Worm (Caenorhabditis elegans) whole organism, young adult: ENCODE measurements around the gene C14A4.6.

Source experiments
- B0019.2 ChIP-seq: fragments of 200-800 bp; sonication (Bioruptor generic); conservative IDR thresholded peaks from 2 replicates; pipeline ENCODE4 v1.3.6; 2022; ENCODE audit warnings: missing genetic modification reagents, missing genetic modification characterization, missing compliant biosample characterization
- B0261.1 ChIP-seq: sonication (generic microtip); optimal IDR thresholded peaks from 2 replicates; lab custom pipeline; 2016; ENCODE audit warnings: mild to moderate bottlenecking, missing genetic modification characterization, moderate library complexity, missing compliant biosample characterization
- C17E4.6 ChIP-seq: fragments of 200-800 bp; sonication (Bioruptor generic); IDR thresholded peaks from 2 replicates; pipeline ENCODE4 v1.3.6; 2022; ENCODE audit warnings: missing genetic modification reagents, missing genetic modification characterization, missing compliant biosample characterization
- F10E7.11 ChIP-seq: sonication (generic microtip); optimal IDR thresholded peaks from 2 replicates; lab custom pipeline; 2017; ENCODE audit warnings: mild to moderate bottlenecking, missing genetic modification characterization, moderate library complexity, missing compliant biosample characterization
- F22D6.2 ChIP-seq: sonication (generic microtip); optimal IDR thresholded peaks from 2 replicates; lab custom pipeline; 2016; ENCODE audit warnings: mild to moderate bottlenecking, missing genetic modification characterization, missing compliant biosample characterization
- F23B12.7 ChIP-seq: sonication (generic microtip); optimal IDR thresholded peaks from 2 replicates; lab custom pipeline; 2017; ENCODE audit warnings: missing genetic modification characterization, mild to moderate bottlenecking, missing compliant biosample characterization, antibody characterized with exemption, moderate library complexity; ENCODE audit not compliant: insufficient read depth
- F57C9.4 ChIP-seq: sonication (generic microtip); optimal IDR thresholded peaks from 2 replicates; lab custom pipeline; 2017; ENCODE audit warnings: mild to moderate bottlenecking, missing genetic modification characterization, missing compliant biosample characterization
- K11D2.4 ChIP-seq: fragments of 200-800 bp; sonication (Bioruptor generic); IDR thresholded peaks from 2 replicates; pipeline ENCODE4 v1.3.6; 2022; ENCODE audit warnings: missing genetic modification reagents, missing genetic modification characterization, missing compliant biosample characterization
- Y53F4B.3 ChIP-seq: fragments of 200-800 bp; sonication (Bioruptor generic); IDR thresholded peaks from 2 replicates; pipeline ENCODE4 v1.3.6; 2022; ENCODE audit warnings: missing genetic modification reagents, missing genetic modification characterization, missing compliant biosample characterization
- Y53G8AR.9 ChIP-seq: fragments of 200-800 bp; sonication (Bioruptor generic); conservative IDR thresholded peaks from 2 replicates; pipeline ENCODE4 v1.3.6; 2022; ENCODE audit warnings: missing genetic modification reagents, missing genetic modification characterization, missing compliant biosample characterization
- Y79H2A.3 ChIP-seq: fragments of 200-800 bp; sonication (Bioruptor generic); conservative IDR thresholded peaks from 2 replicates; pipeline ENCODE4 v1.3.6; 2022; ENCODE audit warnings: missing genetic modification reagents, missing genetic modification characterization, missing compliant biosample characterization
- ZK185.1 ChIP-seq: sonication (generic microtip); optimal IDR thresholded peaks from 2 replicates; lab custom pipeline; 2016; ENCODE audit warnings: mild to moderate bottlenecking, missing genetic modification characterization, missing compliant biosample characterization; ENCODE audit not compliant: poor library complexity, severe bottlenecking
- akir-1 ChIP-seq: fragments of 200-800 bp; sonication (Bioruptor generic); optimal IDR thresholded peaks from 2 replicates; lab custom pipeline; 2018; ENCODE audit warnings: mild to moderate bottlenecking, missing genetic modification characterization, moderate library complexity, missing compliant biosample characterization
- aptf-2 ChIP-seq: fragments of 200-800 bp; sonication (Bioruptor generic); conservative IDR thresholded peaks from 2 replicates; pipeline ENCODE4 v1.3.6; 2022; ENCODE audit warnings: missing genetic modification reagents, missing genetic modification characterization, missing compliant biosample characterization
- atf-7 ChIP-seq: sonication (generic microtip); optimal IDR thresholded peaks from 2 replicates; lab custom pipeline; 2017; ENCODE audit warnings: mild to moderate bottlenecking, missing genetic modification characterization, missing compliant biosample characterization
- athp-1 ChIP-seq: sonication (generic microtip); optimal IDR thresholded peaks from 2 replicates; lab custom pipeline; 2017; ENCODE audit warnings: mild to moderate bottlenecking, missing genetic modification characterization, missing compliant biosample characterization
- bed-2 ChIP-seq: fragments of 200-800 bp; sonication (Bioruptor generic); IDR thresholded peaks from 2 replicates; pipeline ENCODE4 v1.3.6; 2022; ENCODE audit warnings: missing genetic modification reagents, missing genetic modification characterization, missing compliant biosample characterization
- cebp-1 ChIP-seq, 2 experiments: fragments of 200-800 bp in 1 of 2; sonication (Bioruptor generic) in 1 of 2; sonication (generic microtip) in 1 of 2; IDR thresholded peaks in 1 of 2; optimal IDR thresholded peaks in 1 of 2; 2 replicates each; pipeline versions ENCODE4 v1.3.6 to Lab custom; 2017 to 2022; ENCODE audit warnings: missing compliant biosample characterization in 2 of 2, missing genetic modification characterization in 2 of 2, mild to moderate bottlenecking in 1 of 2, missing genetic modification reagents in 1 of 2, moderate library complexity in 1 of 2
- ceh-27 ChIP-seq: fragments of 200-800 bp; sonication (Bioruptor generic); optimal IDR thresholded peaks from 2 replicates; lab custom pipeline; 2018; ENCODE audit warnings: mild to moderate bottlenecking, missing genetic modification characterization, moderate library complexity, missing compliant biosample characterization
- ceh-40 ChIP-seq: fragments of 200-800 bp; sonication (Bioruptor generic); IDR thresholded peaks from 2 replicates; pipeline ENCODE4 v1.3.6; 2022; ENCODE audit warnings: missing genetic modification characterization, missing compliant biosample characterization
- chd-7 ChIP-seq: sonication (generic microtip); optimal IDR thresholded peaks from 2 replicates; lab custom pipeline; 2016; ENCODE audit warnings: mild to moderate bottlenecking, missing genetic modification characterization, moderate library complexity, missing compliant biosample characterization
- die-1 ChIP-seq: sonication (generic microtip); optimal IDR thresholded peaks from 2 replicates; lab custom pipeline; 2016; ENCODE audit warnings: missing genotype, mild to moderate bottlenecking, missing genetic modification characterization, missing compliant biosample characterization
- dox-1 ChIP-seq: fragments of 200-800 bp; sonication (Bioruptor generic); IDR thresholded peaks from 2 replicates; pipeline ENCODE4 v1.3.6; 2022; ENCODE audit warnings: missing genetic modification reagents, missing genetic modification characterization, missing compliant biosample characterization
- ekl-4 ChIP-seq: fragments of 200-800 bp; sonication (Bioruptor generic); IDR thresholded peaks from 2 replicates; pipeline ENCODE4 v1.3.6; 2022; ENCODE audit warnings: missing genetic modification reagents, missing genetic modification characterization, missing compliant biosample characterization
- gei-17 ChIP-seq: fragments of 200-800 bp; sonication (Bioruptor generic); optimal IDR thresholded peaks from 2 replicates; lab custom pipeline; 2018; ENCODE audit warnings: mild to moderate bottlenecking, missing genetic modification characterization, missing compliant biosample characterization
- hmg-20 ChIP-seq: fragments of 200-800 bp; sonication (Bioruptor generic); IDR thresholded peaks from 2 replicates; pipeline ENCODE4 v1.3.6; 2022; ENCODE audit warnings: missing genetic modification reagents, missing genetic modification characterization, missing compliant biosample characterization
- hrde-1 ChIP-seq: sonication (generic microtip); optimal IDR thresholded peaks from 2 replicates; lab custom pipeline; 2016; ENCODE audit warnings: missing genetic modification characterization, mild to moderate bottlenecking, missing compliant biosample characterization, moderate library complexity, missing genotype, missing genetic modification reagents, borderline replicate concordance
- hsf-1 ChIP-seq: fragments of 200-800 bp; sonication (Bioruptor generic); IDR thresholded peaks from 2 replicates; pipeline ENCODE4 v1.3.6; 2022; ENCODE audit warnings: missing genetic modification reagents, missing genetic modification characterization, missing compliant biosample characterization
- let-526 ChIP-seq: fragments of 200-800 bp; sonication (Bioruptor generic); IDR thresholded peaks from 2 replicates; pipeline ENCODE4 v1.3.6; 2022; ENCODE audit warnings: missing genetic modification reagents, missing genetic modification characterization, missing compliant biosample characterization
- madf-10 ChIP-seq: sonication (generic microtip); optimal IDR thresholded peaks from 2 replicates; lab custom pipeline; 2016; ENCODE audit warnings: mild to moderate bottlenecking, missing genetic modification characterization, missing compliant biosample characterization
- madf-3 ChIP-seq: fragments of 200-800 bp; sonication (Bioruptor generic); IDR thresholded peaks from 2 replicates; pipeline ENCODE4 v1.3.6; 2022; ENCODE audit warnings: missing genetic modification reagents, missing genetic modification characterization, missing compliant biosample characterization
- madf-8 ChIP-seq: fragments of 200-800 bp; sonication (Bioruptor generic); conservative IDR thresholded peaks from 2 replicates; pipeline ENCODE4 v1.3.6; 2022; ENCODE audit warnings: missing genetic modification reagents, missing genetic modification characterization, missing compliant biosample characterization
- nfya-1 ChIP-seq: sonication (generic microtip); optimal IDR thresholded peaks from 2 replicates; lab custom pipeline; 2017; ENCODE audit warnings: antibody characterized with exemption, missing compliant biosample characterization, missing genetic modification characterization, borderline replicate concordance; ENCODE audit not compliant: insufficient read depth
- nfyb-1 ChIP-seq: fragments of 200-800 bp; sonication (Bioruptor generic); IDR thresholded peaks from 2 replicates; pipeline ENCODE4 v1.3.6; 2022; ENCODE audit warnings: missing genetic modification reagents, missing genetic modification characterization, missing compliant biosample characterization
- nhr-80 ChIP-seq: sonication (generic microtip); optimal IDR thresholded peaks from 2 replicates; lab custom pipeline; 2016; ENCODE audit warnings: missing genetic modification characterization, missing compliant biosample characterization
- rcor-1 ChIP-seq: fragments of 200-800 bp; sonication (Bioruptor generic); IDR thresholded peaks from 2 replicates; pipeline ENCODE4 v1.3.6; 2022; ENCODE audit warnings: missing genetic modification reagents, missing genetic modification characterization, missing compliant biosample characterization
- rpc-1 ChIP-seq, 2 experiments: fragments of 150-350 bp in 1 of 2; sonication (generic microtip) in 1 of 2; optimal IDR thresholded peaks; 2 replicates each; lab custom pipeline; 2014 to 2018; ENCODE audit warnings: missing biosample characterization in 1 of 2, missing genetic modification characterization in 1 of 2, missing genetic modification reagents in 1 of 2, missing genotype in 1 of 2
- sea-2 ChIP-seq: fragments of 200-800 bp; sonication (Bioruptor generic); IDR thresholded peaks from 2 replicates; pipeline ENCODE4 v1.3.6; 2022; ENCODE audit warnings: missing genetic modification characterization, missing compliant biosample characterization
- tlf-1 ChIP-seq: fragments of 200-800 bp; sonication (Bioruptor generic); optimal IDR thresholded peaks from 2 replicates; lab custom pipeline; 2018; ENCODE audit warnings: mild to moderate bottlenecking, missing genetic modification characterization, missing compliant biosample characterization
- unc-130 ChIP-seq: sonication (generic microtip); optimal IDR thresholded peaks from 2 replicates; lab custom pipeline; 2016; ENCODE audit warnings: missing genetic modification reagents, missing genetic modification characterization, missing compliant biosample characterization
- ztf-26 ChIP-seq: sonication (generic microtip); optimal IDR thresholded peaks from 2 replicates; lab custom pipeline; 2017; ENCODE audit warnings: missing genetic modification characterization, missing compliant biosample characterization
- ztf-6 ChIP-seq: fragments of 200-800 bp; sonication (Bioruptor generic); IDR thresholded peaks from 2 replicates; pipeline ENCODE4 v1.3.6; 2022; ENCODE audit warnings: missing genetic modification reagents, missing genetic modification characterization, missing compliant biosample characterization

The C14A4.6 gene

ce11 chrII:10551985-10552736 lies 42.4 kb downstream of the C14A4.6 start (continued):
- peak; percentile 71 for TF ChIP-seq ekl-4 (GFP tag; lab: Robert Waterston, UW)
- TF ChIP-seq rpc-1 (optimal IDR thresholded peaks at IDR 0.05; lab: Kevin White, UChicago), result no peak
- no peak for TF ChIP-seq rpc-1 (tag; optimal IDR thresholded peaks at IDR 0.05; lab: Kevin White, UChicago)
- peak; percentile 72 for TF ChIP-seq dox-1 (GFP tag; lab: Robert Waterston, UW)
- TF ChIP-seq nhr-80 (tag; lab: Kevin White, UChicago), result peak; percentile 54
- TF ChIP-seq madf-8, result no peak
- peak; percentile 74 for TF ChIP-seq K11D2.4
- no peak for TF ChIP-seq bed-2 (GFP tag; lab: Robert Waterston, UW)
- peak; percentile 76 for TF ChIP-seq ztf-26 (tag; lab: Kevin White, UChicago)
- 0 out of 2 replicates have a peak, but pooled peaks have one; percentile 25 for TF ChIP-seq ceh-40 (GFP tag; lab: Robert Waterston, UW)
- peak; percentile 57 for TF ChIP-seq gei-17 (GFP tag; lab: Kevin White, UChicago)
- 0 out of 2 replicates have a peak, but pooled peaks have one; percentile 14 for TF ChIP-seq hmg-20
- no peak for TF ChIP-seq cebp-1 (GFP tag; IDR thresholded peaks at IDR 0.05; lab: Robert Waterston, UW)
- peak; percentile 84 for TF ChIP-seq cebp-1 (tag; optimal IDR thresholded peaks at IDR 0.05; lab: Kevin White, UChicago)
- peak; percentile 64; the same call in 1 of the 2 replicates for TF ChIP-seq let-526 (GFP tag; lab: Robert Waterston, UW)
- TF ChIP-seq F23B12.7 (tag; lab: Kevin White, UChicago), result no peak
- TF ChIP-seq ceh-27 (GFP tag; lab: Kevin White, UChicago), result peak; percentile 82
- no peak for TF ChIP-seq unc-130 (GFP tag; lab: Kevin White, UChicago)
- 0 out of 2 replicates have a peak, but pooled peaks have one; percentile 20 for TF ChIP-seq ztf-6 (GFP tag; lab: Robert Waterston, UW)
- no peak for TF ChIP-seq aptf-2 (GFP tag; lab: Robert Waterston, UW)
- peak; percentile 88 for TF ChIP-seq nfyb-1 (GFP tag; lab: Robert Waterston, UW)
- TF ChIP-seq F57C9.4 (tag; lab: Kevin White, UChicago), result no peak

DNA sequence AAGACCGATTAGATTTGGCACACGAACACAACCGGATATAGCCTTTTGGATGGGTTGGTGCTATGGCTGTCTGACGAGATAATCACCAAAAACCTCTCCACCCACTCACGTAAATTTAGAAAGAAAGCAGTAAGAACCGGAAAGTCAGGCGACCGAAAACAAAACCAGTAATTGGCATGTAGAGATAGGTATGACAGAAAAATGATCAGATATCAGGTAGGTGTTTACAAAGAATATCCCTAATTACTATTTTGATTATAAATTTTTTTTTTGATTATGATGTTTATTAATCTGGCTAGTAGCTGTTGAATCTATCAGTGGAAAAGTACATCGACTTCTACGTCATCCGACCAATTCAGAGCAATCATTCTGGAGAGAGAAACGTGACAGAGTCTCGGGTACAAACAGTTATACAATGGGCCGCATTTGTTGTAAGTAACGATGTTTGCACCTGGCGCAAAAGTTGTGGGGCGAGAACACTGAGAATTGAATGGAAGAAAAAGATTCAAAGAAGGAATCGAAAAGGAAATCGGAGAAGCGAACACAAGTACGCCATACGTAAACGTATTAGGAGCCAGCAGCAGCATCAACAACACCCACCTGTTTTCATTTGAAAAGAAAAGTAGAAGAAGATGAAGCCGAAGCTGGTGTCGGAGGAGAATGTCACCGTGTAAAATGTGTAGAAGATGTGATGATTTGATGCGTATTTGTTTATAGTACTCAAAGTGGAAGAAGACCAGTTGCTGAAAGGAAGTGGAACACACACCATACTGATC lies 43.5 kb downstream of the C14A4.6 start:
- TF ChIP-seq C17E4.6 (GFP tag; lab: Robert Waterston, UW) (no peak), die-1 (tag; lab: Kevin White, UChicago) (no peak), hrde-1 (no peak), madf-10 (tag; lab: Kevin White, UChicago) (no peak), ZK185.1 (tag; lab: Kevin White, UChicago) (no peak), tlf-1 (GFP tag; lab: Kevin White, UChicago) (no peak), nfya-1 (no peak), rpc-1 (optimal IDR thresholded peaks at IDR 0.05; lab: Kevin White, UChicago) (no peak), rpc-1 (tag; optimal IDR thresholded peaks at IDR 0.05; lab: Kevin White, UChicago) (no peak), madf-3 (no peak), Y53G8AR.9 (GFP tag; lab: Robert Waterston, UW) (peak; percentile 60; the same call in 1 of the 2 replicates), B0019.2 (GFP tag; lab: Robert Waterston, UW) (no peak), B0261.1 (tag; lab: Kevin White, UChicago) (no peak), F22D6.2 (tag; lab: Kevin White, UChicago) (no peak), akir-1 (GFP tag; lab: Kevin White, UChicago) (no peak), Y53F4B.3 (GFP tag; lab: Robert Waterston, UW) (no peak), athp-1 (no peak), hsf-1 (GFP tag; lab: Robert Waterston, UW) (no peak), F10E7.11 (tag; lab: Kevin White, UChicago) (no peak), hmg-20 (no peak), cebp-1 (GFP tag; IDR thresholded peaks at IDR 0.05; lab: Robert Waterston, UW) (no peak), cebp-1 (tag; optimal IDR thresholded peaks at IDR 0.05; lab: Kevin White, UChicago) (peak; percentile 10), bed-2 (GFP tag; lab: Robert Waterston, UW) (no peak), atf-7 (tag; lab: Kevin White, UChicago) (no peak), chd-7 (peak; percentile 29), ekl-4 (GFP tag; lab: Robert Waterston, UW) (no peak), rcor-1 (GFP tag; lab: Robert Waterston, UW) (no peak), Y79H2A.3 (GFP tag; lab: Robert Waterston, UW) (no peak), ztf-26 (tag; lab: Kevin White, UChicago) (peak; percentile 8), sea-2 (GFP tag; lab: Robert Waterston, UW) (no peak)
